Worm (Caenorhabditis elegans) whole organism, L1 larva: ENCODE results near the gene ZK370.6.

Source experiments
- C34B4.2 ChIP-seq: sonication (generic microtip); optimal IDR thresholded peaks from 2 replicates; lab custom pipeline; 2017; ENCODE audit warnings: mild to moderate bottlenecking, missing genetic modification characterization, missing compliant biosample characterization
- aha-1 ChIP-seq: fragments of 150-350 bp; optimal IDR thresholded peaks from 2 replicates; lab custom pipeline; 2014; ENCODE audit warnings: missing biosample characterization, missing genetic modification characterization
- ama-1 ChIP-seq: fragments of 150-350 bp; optimal IDR thresholded peaks from 2 replicates; lab custom pipeline; 2014
- ceh-63 ChIP-seq: fragments of 200-800 bp; sonication (Bioruptor generic); optimal IDR thresholded peaks from 2 replicates; lab custom pipeline; 2018; ENCODE audit warnings: mild to moderate bottlenecking, missing genetic modification characterization, missing compliant biosample characterization
- ceh-8 ChIP-seq: fragments of 200-800 bp; sonication (Bioruptor generic); optimal IDR thresholded peaks from 2 replicates; lab custom pipeline; 2018; ENCODE audit warnings: mild to moderate bottlenecking, missing genetic modification characterization, moderate library complexity, missing compliant biosample characterization
- ceh-82 ChIP-seq, 3 experiments: fragments of 150-350 bp in 1 of 3; sonication (generic microtip) in 2 of 3; optimal IDR thresholded peaks; 2 replicates each; lab custom pipeline; 2014 to 2017; ENCODE audit warnings: missing biosample characterization in 3 of 3, missing genetic modification characterization in 3 of 3
- dpl-1 ChIP-seq, 3 experiments: fragments of 150-350 bp in 2 of 3; sonication (generic microtip) in 1 of 3; optimal IDR thresholded peaks; 2 replicates each; lab custom pipeline; 2014 to 2017; ENCODE audit warnings: missing biosample characterization in 3 of 3, missing genetic modification characterization in 3 of 3, missing genetic modification reagents in 3 of 3
- efl-1 ChIP-seq, 4 experiments: fragments of 150-350 bp; optimal IDR thresholded peaks in 3 of 4; peaks in 1 of 4; 1 replicate in 1 of 4; 2 replicates in 3 of 4; lab custom pipeline; 2014; ENCODE audit warnings: missing biosample characterization in 2 of 4, missing genetic modification characterization in 2 of 4, missing genetic modification reagents in 2 of 4
- efl-3 ChIP-seq: fragments of 200-800 bp; sonication (Bioruptor generic); optimal IDR thresholded peaks from 2 replicates; lab custom pipeline; 2018; ENCODE audit warnings: mild to moderate bottlenecking, missing genetic modification characterization, missing compliant biosample characterization
- ets-5 ChIP-seq: fragments of 200-800 bp; sonication (Bioruptor generic); IDR thresholded peaks from 2 replicates; pipeline ENCODE4 v1.3.6; 2022; ENCODE audit warnings: missing genetic modification characterization, missing compliant biosample characterization
- fkh-10 ChIP-seq: sonication (generic microtip); optimal IDR thresholded peaks from 2 replicates; lab custom pipeline; 2017; ENCODE audit warnings: missing biosample characterization, missing genetic modification reagents, missing genetic modification characterization
- fkh-4 ChIP-seq: sonication (generic microtip); optimal IDR thresholded peaks from 2 replicates; lab custom pipeline; 2016; ENCODE audit warnings: missing compliant biosample characterization, missing genetic modification characterization, borderline replicate concordance
- grh-1 ChIP-seq: fragments of 200-800 bp; sonication (Bioruptor generic); IDR thresholded peaks from 2 replicates; pipeline ENCODE4 v1.3.6; 2022; ENCODE audit warnings: missing genetic modification reagents, missing genetic modification characterization, missing compliant biosample characterization
- hlh-4 ChIP-seq: sonication (generic microtip); optimal IDR thresholded peaks from 2 replicates; lab custom pipeline; 2016; ENCODE audit warnings: mild to moderate bottlenecking, missing genetic modification characterization, missing compliant biosample characterization
- jun-1 ChIP-seq: fragments of 150-350 bp; optimal IDR thresholded peaks from 2 replicates; lab custom pipeline; 2014; ENCODE audit warnings: missing biosample characterization, missing genetic modification reagents, missing genetic modification characterization
- lin-14 ChIP-seq: fragments of 200-800 bp; sonication (Bioruptor generic); optimal IDR thresholded peaks from 2 replicates; lab custom pipeline; 2018; ENCODE audit warnings: mild to moderate bottlenecking, missing genetic modification characterization, moderate library complexity, missing compliant biosample characterization
- lin-35 ChIP-seq, 2 experiments: fragments of 150-350 bp; optimal IDR thresholded peaks; 2 replicates each; lab custom pipeline; 2014; ENCODE audit warnings: missing biosample characterization in 2 of 2, missing genetic modification characterization in 2 of 2, missing genetic modification reagents in 2 of 2
- lin-39 ChIP-seq: fragments of 150-350 bp; optimal IDR thresholded peaks from 2 replicates; lab custom pipeline; 2014; ENCODE audit warnings: missing biosample characterization, missing genetic modification reagents, missing genetic modification characterization
- lir-3 ChIP-seq: sonication (generic microtip); optimal IDR thresholded peaks from 2 replicates; lab custom pipeline; 2016; ENCODE audit warnings: mild to moderate bottlenecking, missing genetic modification characterization, moderate library complexity, missing compliant biosample characterization; ENCODE audit not compliant: poor library complexity
- mef-2 ChIP-seq: fragments of 150-350 bp; optimal IDR thresholded peaks from 2 replicates; lab custom pipeline; 2014; ENCODE audit warnings: missing biosample characterization, missing genetic modification characterization
- mep-1 ChIP-seq: fragments of 150-350 bp; optimal IDR thresholded peaks from 2 replicates; lab custom pipeline; 2014; ENCODE audit warnings: missing biosample characterization, missing genetic modification characterization
- nhr-11 ChIP-seq: fragments of 150-350 bp; optimal IDR thresholded peaks from 2 replicates; lab custom pipeline; 2014; ENCODE audit warnings: missing biosample characterization, missing genetic modification characterization
- nhr-12 ChIP-seq: sonication (generic microtip); optimal IDR thresholded peaks from 2 replicates; lab custom pipeline; 2017; ENCODE audit warnings: missing biosample characterization, missing genetic modification characterization
- nhr-237 ChIP-seq: fragments of 150-350 bp; optimal IDR thresholded peaks from 2 replicates; lab custom pipeline; 2014; ENCODE audit warnings: missing biosample characterization, missing genetic modification characterization
- nhr-47 ChIP-seq: sonication (generic microtip); optimal IDR thresholded peaks from 2 replicates; lab custom pipeline; 2016; ENCODE audit warnings: mild to moderate bottlenecking, missing genetic modification characterization, moderate library complexity, missing compliant biosample characterization
- nhr-85 ChIP-seq: sonication (generic microtip); peaks from one replicate; lab custom pipeline; 2016; ENCODE audit warnings: missing genetic modification characterization, inconsistent platforms, missing compliant biosample characterization
- pax-3 ChIP-seq: fragments of 200-800 bp; sonication (Bioruptor generic); optimal IDR thresholded peaks from 2 replicates; lab custom pipeline; 2018; ENCODE audit warnings: mild to moderate bottlenecking, missing genetic modification characterization, moderate library complexity, missing compliant biosample characterization
- pqm-1 ChIP-seq: sonication (generic microtip); optimal IDR thresholded peaks from 3 replicates; lab custom pipeline; 2017; ENCODE audit warnings: missing biosample characterization, missing genetic modification characterization
- rnt-1 ChIP-seq: sonication (generic microtip); optimal IDR thresholded peaks from 2 replicates; lab custom pipeline; 2016; ENCODE audit warnings: mild to moderate bottlenecking, missing genetic modification characterization, moderate library complexity, missing compliant biosample characterization
- snpc-4 ChIP-seq: fragments of 150-350 bp; optimal IDR thresholded peaks from 2 replicates; lab custom pipeline; 2014; ENCODE audit warnings: missing biosample characterization, missing genetic modification characterization
- snu-23 ChIP-seq: sonication (generic microtip); optimal IDR thresholded peaks from 2 replicates; lab custom pipeline; 2016; ENCODE audit warnings: missing genetic modification characterization, missing compliant biosample characterization
- sptf-1 ChIP-seq: fragments of 150-350 bp; optimal IDR thresholded peaks from 2 replicates; lab custom pipeline; 2014; ENCODE audit warnings: missing biosample characterization, missing genetic modification characterization
- sup-37 ChIP-seq: fragments of 200-800 bp; sonication (Bioruptor generic); optimal IDR thresholded peaks from 2 replicates; lab custom pipeline; 2018; ENCODE audit warnings: mild to moderate bottlenecking, missing genetic modification characterization, missing compliant biosample characterization
- swsn-7 ChIP-seq: sonication (generic microtip); optimal IDR thresholded peaks from 2 replicates; lab custom pipeline; 2016; ENCODE audit warnings: missing genetic modification characterization, missing compliant biosample characterization
- tbx-2 ChIP-seq: sonication (generic microtip); optimal IDR thresholded peaks from 2 replicates; lab custom pipeline; 2016; ENCODE audit warnings: missing genetic modification characterization, missing compliant biosample characterization
- unc-86 ChIP-seq: sonication (generic microtip); optimal IDR thresholded peaks from 2 replicates; lab custom pipeline; 2016; ENCODE audit warnings: missing genetic modification characterization, missing compliant biosample characterization
- unc-98 ChIP-seq: fragments of 200-800 bp; sonication (Bioruptor generic); IDR thresholded peaks from 2 replicates; pipeline ENCODE4 v1.3.6; 2022; ENCODE audit warnings: missing genetic modification characterization, missing compliant biosample characterization
- vab-15 ChIP-seq: sonication (generic microtip); optimal IDR thresholded peaks from 2 replicates; lab custom pipeline; 2017; ENCODE audit warnings: missing genotype, mild to moderate bottlenecking, missing genetic modification characterization, missing compliant biosample characterization
- xbp-1 ChIP-seq: sonication (generic microtip); optimal IDR thresholded peaks from 2 replicates; lab custom pipeline; 2016; ENCODE audit warnings: missing genetic modification characterization, missing compliant biosample characterization
- zag-1 ChIP-seq: fragments of 150-350 bp; optimal IDR thresholded peaks from 2 replicates; lab custom pipeline; 2014; ENCODE audit warnings: missing biosample characterization, missing genetic modification characterization
- ztf-4 ChIP-seq: fragments of 150-350 bp; optimal IDR thresholded peaks from 2 replicates; lab custom pipeline; 2014; ENCODE audit warnings: missing biosample characterization, missing genetic modification characterization

ZK370.6 gene

DNA sequence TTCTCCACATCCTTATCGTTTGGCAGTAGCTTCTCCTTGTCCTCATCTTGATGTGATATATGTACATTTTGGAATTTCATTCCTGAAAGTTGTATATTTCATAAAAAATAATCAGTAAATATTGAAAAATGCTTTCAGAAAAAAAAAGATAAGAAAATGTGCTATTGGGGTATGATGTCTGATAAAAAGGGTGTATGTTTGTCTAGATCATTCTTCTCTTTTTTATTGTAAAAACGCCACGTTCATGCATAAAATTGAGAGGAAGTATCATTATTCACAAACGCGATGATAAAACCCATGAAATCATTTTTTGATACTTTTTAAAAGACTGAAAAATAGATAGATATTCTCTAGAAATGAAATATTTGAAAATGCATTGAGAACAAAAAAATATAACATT is 5.0 kb upstream of the ZK370.6 start (continued):
- TF ChIP-seq snpc-4 (tag; lab: Kevin White, UChicago) (no peak), lin-39 (tag; lab: Kevin White, UChicago) (no peak), rnt-1 (tag; lab: Kevin White, UChicago) (no peak), sptf-1 (tag; lab: Kevin White, UChicago) (no peak)

DNA sequence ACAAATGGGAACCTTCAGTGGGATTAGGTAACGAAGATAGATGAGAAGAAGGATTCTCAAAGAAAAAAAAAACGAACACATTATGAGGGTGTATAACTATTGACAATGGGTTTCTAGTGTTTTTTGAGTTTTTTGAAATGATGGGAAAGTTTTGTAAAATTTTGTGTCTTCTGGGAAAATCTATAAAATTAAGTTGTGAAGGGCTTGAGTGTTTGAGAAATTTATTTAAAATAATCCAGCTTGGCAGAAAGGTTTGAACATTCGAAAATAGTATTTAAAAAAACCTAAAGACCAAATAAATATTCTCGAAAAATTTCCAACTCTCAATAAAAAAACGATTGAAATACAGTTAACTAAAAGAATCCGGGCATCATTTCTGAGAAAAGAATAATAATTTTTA is 1.6 kb upstream of the ZK370.6 start:
- TF ChIP-seq lin-35 (GFP tag; optimal IDR thresholded peaks at IDR 0.05; lab: Kevin White, UChicago) (no peak), ceh-8 (GFP tag; lab: Kevin White, UChicago) (no peak)

DNA sequence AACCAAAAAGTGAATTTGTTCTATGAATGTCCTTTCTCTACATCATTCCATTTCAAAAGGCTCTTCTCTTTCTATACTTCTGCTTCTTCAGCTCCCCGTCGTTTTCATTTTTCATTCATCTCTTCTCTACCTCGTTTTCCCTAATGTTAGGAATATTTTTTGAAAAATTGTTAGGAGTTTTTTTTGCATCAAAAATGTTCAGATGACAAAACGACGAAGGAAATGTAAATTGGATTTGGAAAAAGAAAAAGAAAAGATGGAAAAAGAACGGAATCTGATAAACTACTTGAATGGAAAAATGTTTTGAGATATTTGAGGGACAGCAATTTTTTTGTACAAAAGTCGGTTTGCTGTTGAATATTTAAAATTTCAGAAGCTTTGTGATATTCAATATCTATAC is 1.1 kb upstream of the ZK370.6 start:
- TF ChIP-seq ztf-4 (tag; lab: Kevin White, UChicago) (no peak), swsn-7 (tag; lab: Kevin White, UChicago) (no peak), lin-14 (peak; percentile 1)

DNA sequence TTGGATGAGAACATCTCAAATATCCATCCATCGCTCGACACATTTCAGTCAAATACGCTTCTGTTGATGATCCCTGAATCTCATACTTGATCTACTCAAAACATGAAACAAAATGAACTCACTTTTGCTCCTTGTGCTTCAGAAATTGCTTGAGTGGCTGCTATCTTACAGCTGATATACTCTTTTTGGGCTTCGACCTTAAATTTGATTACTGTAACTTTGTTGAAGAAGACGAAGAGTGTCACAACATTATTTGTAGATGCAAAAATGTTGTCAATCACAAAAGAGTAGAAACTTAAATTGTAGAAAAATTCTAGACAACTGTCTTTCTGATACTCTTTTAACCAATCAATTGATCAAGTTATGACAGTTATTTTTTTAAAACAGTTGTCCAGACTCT is 1.1 kb downstream of the ZK370.6 start:
- TF ChIP-seq fkh-10 (GFP tag; lab: Kevin White, UChicago) (peak; percentile 70), snu-23 (GFP tag; lab: Kevin White, UChicago) (no peak), efl-1 (optimal IDR thresholded peaks at IDR 0.05; lab: Kevin White, UChicago) (no peak), efl-1 (GFP tag; optimal IDR thresholded peaks at IDR 0.05 in 1 of 2; lab: Kevin White, UChicago) (peak in 1 of 2 experiments; percentile 72)
- TF ChIP-seq, all 84 proteins: peak for 2

DNA sequence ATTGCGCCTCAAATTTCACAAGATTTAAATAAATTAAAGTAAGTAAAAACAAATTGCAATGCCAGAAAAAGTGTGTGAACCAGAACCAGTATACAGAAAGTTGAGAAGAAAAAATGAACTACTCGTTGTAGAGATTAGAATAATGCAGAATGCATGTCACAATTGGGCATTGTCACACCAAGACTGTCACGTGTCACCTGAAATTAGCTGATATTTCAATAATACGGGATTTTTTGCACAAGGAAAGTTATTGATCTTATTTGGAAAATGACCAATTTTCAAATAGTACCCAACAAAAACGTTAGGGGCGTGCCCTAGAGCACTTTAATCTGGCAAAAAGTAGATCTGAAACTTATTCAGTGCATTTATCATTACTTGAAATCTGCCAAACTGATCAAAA is 1.7 kb downstream of the ZK370.6 start:
- no peak for TF ChIP-seq efl-1 (optimal IDR thresholded peaks at IDR 0.05; lab: Kevin White, UChicago)
- TF ChIP-seq efl-1 (GFP tag; optimal IDR thresholded peaks at IDR 0.05 in 1 of 2; lab: Kevin White, UChicago) = peak in 1 of 2 experiments; percentile 91
- no peak for TF ChIP-seq grh-1

DNA sequence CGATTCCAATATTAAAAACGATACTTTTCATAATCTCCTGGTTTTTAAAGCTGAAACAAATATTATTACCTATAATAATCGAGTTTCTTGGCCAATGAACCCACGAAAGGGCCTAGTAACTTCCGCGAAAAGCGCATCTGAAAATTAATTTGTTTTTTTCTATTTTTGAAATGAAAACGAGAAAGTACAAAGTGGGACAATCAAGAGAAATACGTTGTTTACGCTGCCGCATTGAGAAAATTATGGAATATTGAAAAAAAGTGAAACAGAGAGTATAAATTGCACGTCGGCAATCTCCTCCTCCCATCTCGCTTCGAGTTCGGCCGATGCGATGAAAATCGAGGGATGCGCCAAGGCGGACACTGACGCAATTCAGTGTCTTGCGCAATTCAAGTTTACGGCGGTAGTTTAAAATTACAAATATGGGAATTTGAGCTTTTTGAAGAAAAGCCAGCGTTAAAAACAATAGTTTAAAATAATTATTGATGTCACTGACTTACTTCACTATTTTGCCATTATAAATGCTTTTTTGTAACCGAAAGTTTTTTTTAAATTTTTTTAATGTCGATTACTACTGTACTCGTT is 2.3 kb downstream of the ZK370.6 start, which contains the start of gene pdhk-2:
Gene pdhk-2, minus strand, starts transcription at position 137 of the 585 bp plus-strand sequence.
- no peak for TF ChIP-seq ets-5 (GFP tag; lab: Robert Waterston, UW)
- TF ChIP-seq C34B4.2 (tag; lab: Kevin White, UChicago) = peak; percentile 49
- peak; percentile 75 for TF ChIP-seq vab-15 (tag; lab: Kevin White, UChicago)
- TF ChIP-seq snu-23 (GFP tag; lab: Kevin White, UChicago) = peak; percentile 96
- peak; percentile 74 for TF ChIP-seq ama-1 (lab: Kevin White, UChicago)
- peak; percentile 72 for TF ChIP-seq fkh-4 (tag; lab: Kevin White, UChicago)
- TF ChIP-seq pqm-1 (tag; lab: Kevin White, UChicago) = no peak
- peak; percentile 99 to 100 (median 99) for TF ChIP-seq dpl-1 (GFP tag; optimal IDR thresholded peaks at IDR 0.05; lab: Kevin White, UChicago)
- peak; percentile 91 for TF ChIP-seq pax-3 (tag; lab: Kevin White, UChicago)
- TF ChIP-seq ceh-8 (GFP tag; lab: Kevin White, UChicago) = peak; percentile 89
- peak; percentile 89 for TF ChIP-seq nhr-11 (tag; lab: Kevin White, UChicago)
- peak; percentile 97 for TF ChIP-seq nhr-47 (tag; lab: Kevin White, UChicago)
- TF ChIP-seq efl-3 = peak; percentile 53
- no peak for TF ChIP-seq nhr-12 (tag; lab: Kevin White, UChicago)
- peak; percentile 98 for TF ChIP-seq nhr-85
- TF ChIP-seq aha-1 (tag; lab: Kevin White, UChicago) = peak; percentile 63
- TF ChIP-seq ceh-63 (GFP tag; lab: Kevin White, UChicago) = no peak
- peak; percentile 82 for TF ChIP-seq lir-3 (tag; lab: Kevin White, UChicago)
- TF ChIP-seq swsn-7 (tag; lab: Kevin White, UChicago) = peak; percentile 96
- TF ChIP-seq fkh-10 (GFP tag; lab: Kevin White, UChicago) = peak; percentile 93
- TF ChIP-seq mef-2 (tag; lab: Kevin White, UChicago) = peak; percentile 69
- TF ChIP-seq ceh-82 (tag; optimal IDR thresholded peaks at IDR 0.05; lab: Kevin White, UChicago) = peak; percentile 93 to 97 (median 94)
- TF ChIP-seq nhr-237 = peak; percentile 45
- TF ChIP-seq unc-98 (GFP tag; lab: Robert Waterston, UW) = peak; percentile 47; the same call in 1 of the 2 replicates
- no peak for TF ChIP-seq hlh-4 (tag; lab: Kevin White, UChicago)
- peak; percentile 93 for TF ChIP-seq xbp-1 (tag; lab: Kevin White, UChicago)
- peak; percentile 97 for TF ChIP-seq tbx-2
- TF ChIP-seq sup-37 (GFP tag; lab: Kevin White, UChicago) = peak; percentile 91
- TF ChIP-seq unc-86 (tag; lab: Kevin White, UChicago) = peak; percentile 94
- TF ChIP-seq mep-1 (tag; lab: Kevin White, UChicago) = peak; percentile 98
- TF ChIP-seq lin-35 (GFP tag; optimal IDR thresholded peaks at IDR 0.05; lab: Kevin White, UChicago) = peak; percentile 99 to 100
- peak; percentile 87 for TF ChIP-seq jun-1 (tag; lab: Kevin White, UChicago)
- peak; percentile 82 for TF ChIP-seq zag-1 (tag; lab: Kevin White, UChicago)
